Worm (Caenorhabditis elegans) whole organism, L4/young adult: ENCODE data around the gene his-62.

Experiments
- W03F9.2 ChIP-seq: fragments of 150-350 bp; optimal IDR thresholded peaks from 2 replicates; lab custom pipeline; 2014; ENCODE audit warnings: missing biosample characterization, missing genetic modification characterization
- dao-5 ChIP-seq: sonication (generic microtip); optimal IDR thresholded peaks from 2 replicates; lab custom pipeline; 2016; ENCODE audit warnings: missing genotype, missing genetic modification characterization, moderate library complexity, missing compliant biosample characterization

ce11 chrIV:7445236-7445635 lies 41.1 kb upstream of the his-62 start, which contains the start of gene valv-1:
- TF ChIP-seq dao-5 (tag; lab: Kevin White, UChicago) (no peak), W03F9.2 (tag; lab: Kevin White, UChicago) (no peak)
